Worm (Caenorhabditis elegans) whole organism, young adult: ENCODE results near the gene H08M01.1.
A peak's percentile ranks its signal among the peaks of the same experiment; 100 is the strongest.

Experiments
- F10E7.11 ChIP-seq: sonication (generic microtip); optimal IDR thresholded peaks from 2 replicates; lab custom pipeline; 2017; ENCODE audit warnings: mild to moderate bottlenecking, missing genetic modification characterization, moderate library complexity, missing compliant biosample characterization
- F37B4.10 ChIP-seq: fragments of 200-800 bp; sonication (Bioruptor generic); IDR thresholded peaks from 2 replicates; pipeline ENCODE4 v1.3.6; 2022; ENCODE audit warnings: missing genetic modification characterization, missing compliant biosample characterization
- F39B2.1 ChIP-seq: fragments of 200-800 bp; sonication (Bioruptor generic); IDR thresholded peaks from 2 replicates; pipeline ENCODE4 v1.3.6; 2022; ENCODE audit warnings: missing genetic modification reagents, missing genetic modification characterization, missing compliant biosample characterization
- F55B11.4 ChIP-seq: sonication (generic microtip); optimal IDR thresholded peaks from 2 replicates; lab custom pipeline; 2016; ENCODE audit warnings: missing compliant biosample characterization, missing genetic modification characterization, borderline replicate concordance; ENCODE audit not compliant: insufficient read depth
- F57C9.4 ChIP-seq: sonication (generic microtip); optimal IDR thresholded peaks from 2 replicates; lab custom pipeline; 2017; ENCODE audit warnings: mild to moderate bottlenecking, missing genetic modification characterization, missing compliant biosample characterization
- T07F8.4 ChIP-seq: sonication (generic microtip); optimal IDR thresholded peaks from 2 replicates; lab custom pipeline; 2016; ENCODE audit warnings: mild to moderate bottlenecking, missing genetic modification characterization, moderate library complexity, missing compliant biosample characterization
- T26A5.8 ChIP-seq: sonication (generic microtip); optimal IDR thresholded peaks from 2 replicates; lab custom pipeline; 2016; ENCODE audit warnings: missing genetic modification characterization, missing compliant biosample characterization
- Y53G8AR.9 ChIP-seq: fragments of 200-800 bp; sonication (Bioruptor generic); conservative IDR thresholded peaks from 2 replicates; pipeline ENCODE4 v1.3.6; 2022; ENCODE audit warnings: missing genetic modification reagents, missing genetic modification characterization, missing compliant biosample characterization
- Y67H2A.10 ChIP-seq: fragments of 200-800 bp; sonication (Bioruptor generic); conservative IDR thresholded peaks from 2 replicates; pipeline ENCODE4 v1.3.6; 2022; ENCODE audit warnings: missing genetic modification reagents, missing genetic modification characterization, missing compliant biosample characterization
- akir-1 ChIP-seq: fragments of 200-800 bp; sonication (Bioruptor generic); optimal IDR thresholded peaks from 2 replicates; lab custom pipeline; 2018; ENCODE audit warnings: mild to moderate bottlenecking, missing genetic modification characterization, moderate library complexity, missing compliant biosample characterization
- atf-7 ChIP-seq: sonication (generic microtip); optimal IDR thresholded peaks from 2 replicates; lab custom pipeline; 2017; ENCODE audit warnings: mild to moderate bottlenecking, missing genetic modification characterization, missing compliant biosample characterization
- attf-5 ChIP-seq: fragments of 200-800 bp; sonication (Bioruptor generic); optimal IDR thresholded peaks from 2 replicates; lab custom pipeline; 2018; ENCODE audit warnings: mild to moderate bottlenecking, missing genetic modification characterization, missing compliant biosample characterization
- attf-6 ChIP-seq: fragments of 200-800 bp; sonication (Bioruptor generic); IDR thresholded peaks from 2 replicates; pipeline ENCODE4 v1.3.6; 2022; ENCODE audit warnings: missing genetic modification reagents, missing genetic modification characterization, missing compliant biosample characterization
- ceh-27 ChIP-seq: fragments of 200-800 bp; sonication (Bioruptor generic); optimal IDR thresholded peaks from 2 replicates; lab custom pipeline; 2018; ENCODE audit warnings: mild to moderate bottlenecking, missing genetic modification characterization, moderate library complexity, missing compliant biosample characterization
- ceh-79 ChIP-seq: sonication (generic microtip); optimal IDR thresholded peaks from 2 replicates; lab custom pipeline; 2017; ENCODE audit warnings: mild to moderate bottlenecking, missing genetic modification characterization, missing compliant biosample characterization
- dox-1 ChIP-seq: fragments of 200-800 bp; sonication (Bioruptor generic); IDR thresholded peaks from 2 replicates; pipeline ENCODE4 v1.3.6; 2022; ENCODE audit warnings: missing genetic modification reagents, missing genetic modification characterization, missing compliant biosample characterization
- dpl-1 ChIP-seq: fragments of 150-350 bp; optimal IDR thresholded peaks from 2 replicates; lab custom pipeline; 2014; ENCODE audit warnings: missing biosample characterization, missing genetic modification reagents, missing genetic modification characterization
- efl-1 ChIP-seq: fragments of 150-350 bp; optimal IDR thresholded peaks from 2 replicates; lab custom pipeline; 2014; ENCODE audit warnings: missing biosample characterization, missing genetic modification reagents, missing genetic modification characterization
- ets-4 ChIP-seq: fragments of 200-800 bp; sonication (Bioruptor generic); optimal IDR thresholded peaks from 2 replicates; lab custom pipeline; 2018; ENCODE audit warnings: mild to moderate bottlenecking, missing genetic modification characterization, missing compliant biosample characterization
- fkh-3 ChIP-seq: sonication (generic microtip); optimal IDR thresholded peaks from 2 replicates; lab custom pipeline; 2016; ENCODE audit warnings: mild to moderate bottlenecking, missing genetic modification characterization, missing compliant biosample characterization
- hmg-1.2 ChIP-seq: fragments of 200-800 bp; sonication (Bioruptor generic); IDR thresholded peaks from 2 replicates; pipeline ENCODE4 v1.3.6; 2022; ENCODE audit warnings: missing genetic modification reagents, missing genetic modification characterization, missing compliant biosample characterization
- hsf-1 ChIP-seq: fragments of 200-800 bp; sonication (Bioruptor generic); IDR thresholded peaks from 2 replicates; pipeline ENCODE4 v1.3.6; 2022; ENCODE audit warnings: missing genetic modification reagents, missing genetic modification characterization, missing compliant biosample characterization
- let-526 ChIP-seq: fragments of 200-800 bp; sonication (Bioruptor generic); IDR thresholded peaks from 2 replicates; pipeline ENCODE4 v1.3.6; 2022; ENCODE audit warnings: missing genetic modification reagents, missing genetic modification characterization, missing compliant biosample characterization
- lin-26 ChIP-seq: fragments of 200-800 bp; sonication (Bioruptor generic); IDR thresholded peaks from 2 replicates; pipeline ENCODE4 v1.3.6; 2022; ENCODE audit warnings: missing genetic modification reagents, missing genetic modification characterization, missing compliant biosample characterization
- lir-1 ChIP-seq: fragments of 200-800 bp; sonication (Bioruptor generic); conservative IDR thresholded peaks from 2 replicates; pipeline ENCODE4 v1.3.6; 2022; ENCODE audit warnings: missing genetic modification reagents, missing genetic modification characterization, missing compliant biosample characterization
- madf-10 ChIP-seq: sonication (generic microtip); optimal IDR thresholded peaks from 2 replicates; lab custom pipeline; 2016; ENCODE audit warnings: mild to moderate bottlenecking, missing genetic modification characterization, missing compliant biosample characterization
- madf-6 ChIP-seq: fragments of 200-800 bp; sonication (Bioruptor generic); IDR thresholded peaks from 2 replicates; pipeline ENCODE4 v1.3.6; 2022; ENCODE audit warnings: missing genetic modification reagents, missing genetic modification characterization, missing compliant biosample characterization
- mcd-1 ChIP-seq: fragments of 200-800 bp; sonication (Bioruptor generic); IDR thresholded peaks from 2 replicates; pipeline ENCODE4 v1.3.6; 2022; ENCODE audit warnings: missing genetic modification reagents, missing genetic modification characterization, missing compliant biosample characterization
- mes-4 ChIP-seq: sonication (generic microtip); optimal IDR thresholded peaks from 2 replicates; lab custom pipeline; 2016; ENCODE audit warnings: missing genotype, missing genetic modification characterization, missing compliant biosample characterization
- nfya-1 ChIP-seq: sonication (generic microtip); optimal IDR thresholded peaks from 2 replicates; lab custom pipeline; 2017; ENCODE audit warnings: antibody characterized with exemption, missing compliant biosample characterization, missing genetic modification characterization, borderline replicate concordance; ENCODE audit not compliant: insufficient read depth
- nfyb-1 ChIP-seq: fragments of 200-800 bp; sonication (Bioruptor generic); IDR thresholded peaks from 2 replicates; pipeline ENCODE4 v1.3.6; 2022; ENCODE audit warnings: missing genetic modification reagents, missing genetic modification characterization, missing compliant biosample characterization
- nhr-27 ChIP-seq: fragments of 200-800 bp; sonication (Bioruptor generic); optimal IDR thresholded peaks from 2 replicates; lab custom pipeline; 2018; ENCODE audit warnings: mild to moderate bottlenecking, missing genetic modification characterization, moderate library complexity, missing compliant biosample characterization
- nhr-80 ChIP-seq: sonication (generic microtip); optimal IDR thresholded peaks from 2 replicates; lab custom pipeline; 2016; ENCODE audit warnings: missing genetic modification characterization, missing compliant biosample characterization
- rec-8 ChIP-seq, 2 experiments: sonication (generic microtip); optimal IDR thresholded peaks; 2 replicates each; lab custom pipeline; 2016; ENCODE audit warnings: mild to moderate bottlenecking in 2 of 2, missing genetic modification characterization in 2 of 2, missing genetic modification reagents in 2 of 2, missing genotype in 2 of 2, missing biosample characterization in 1 of 2, missing compliant biosample characterization in 1 of 2, moderate library complexity in 1 of 2
- snpc-3.4 ChIP-seq: sonication (generic microtip); optimal IDR thresholded peaks from 2 replicates; lab custom pipeline; 2017; ENCODE audit warnings: missing genetic modification characterization, mild to moderate bottlenecking, missing compliant biosample characterization, antibody characterized with exemption, moderate library complexity, missing genotype, missing genetic modification reagents
- snpc-4 ChIP-seq, 5 experiments: fragments of 150-350 bp in 1 of 5; sonication (generic microtip) in 4 of 5; optimal IDR thresholded peaks; 2 replicates each; lab custom pipeline; 2014 to 2018; ENCODE audit warnings: missing genetic modification characterization in 5 of 5, missing biosample characterization in 3 of 5, antibody characterized with exemption in 2 of 5, mild to moderate bottlenecking in 2 of 5, missing compliant biosample characterization in 2 of 5, missing genotype in 2 of 5, moderate library complexity in 2 of 5, missing genetic modification reagents in 1 of 5
- tbp1 ChIP-seq: fragments of 200-800 bp; sonication (Bioruptor generic); optimal IDR thresholded peaks from 2 replicates; lab custom pipeline; 2018; ENCODE audit warnings: mild to moderate bottlenecking, missing genetic modification characterization, missing compliant biosample characterization
- unc-130 ChIP-seq: sonication (generic microtip); optimal IDR thresholded peaks from 2 replicates; lab custom pipeline; 2016; ENCODE audit warnings: missing genetic modification reagents, missing genetic modification characterization, missing compliant biosample characterization
- ztf-18 ChIP-seq: sonication (generic microtip); optimal IDR thresholded peaks from 2 replicates; lab custom pipeline; 2016; ENCODE audit warnings: missing genotype, mild to moderate bottlenecking, missing genetic modification characterization, missing compliant biosample characterization
- ztf-25 ChIP-seq: fragments of 200-800 bp; sonication (Bioruptor generic); IDR thresholded peaks from 2 replicates; pipeline ENCODE4 v1.3.6; 2022; ENCODE audit warnings: missing genetic modification reagents, missing genetic modification characterization, missing compliant biosample characterization

The H08M01.1 gene

ce11 chrIV:13788652-13789051 lies 47.5 kb downstream of the H08M01.1 start, which contains the start of the genes sas-6 and Y45F10D.7 (continued):
- TF ChIP-seq hsf-1: no peak
- TF ChIP-seq ceh-27 (GFP tag; lab: Kevin White, UChicago): no peak
- peak; percentile 62 for TF ChIP-seq tbp1 (GFP tag; lab: Kevin White, UChicago)
- TF ChIP-seq efl-1 (GFP tag; lab: Kevin White, UChicago): peak; percentile 89
- 0 out of 2 replicates have a peak, but pooled peaks have one; percentile 30 for TF ChIP-seq mcd-1 (GFP tag; lab: Robert Waterston, UW)
- TF ChIP-seq dox-1: peak; percentile 68
- TF ChIP-seq lin-26 (GFP tag; lab: Robert Waterston, UW): no peak
- TF ChIP-seq nfyb-1 (GFP tag; lab: Robert Waterston, UW): no peak
- no peak for TF ChIP-seq T07F8.4 (tag; lab: Kevin White, UChicago)
- TF ChIP-seq nfya-1 (tag; lab: Kevin White, UChicago): no peak
- TF ChIP-seq snpc-3.4: peak; percentile 24
- peak; percentile 38; the same call in 1 of the 2 replicates for TF ChIP-seq hmg-1.2
- peak; percentile 88 for TF ChIP-seq attf-6 (GFP tag; lab: Robert Waterston, UW)
- TF ChIP-seq unc-130 (GFP tag; lab: Kevin White, UChicago): no peak
- no peak for TF ChIP-seq T26A5.8 (tag; lab: Kevin White, UChicago)
- TF ChIP-seq F55B11.4 (tag; lab: Kevin White, UChicago): no peak
- TF ChIP-seq F39B2.1: no peak
- TF ChIP-seq rec-8 (tag; optimal IDR thresholded peaks at IDR 0.05; lab: Kevin White, UChicago): no peak
- no peak for TF ChIP-seq let-526 (GFP tag; lab: Robert Waterston, UW)
- TF ChIP-seq F57C9.4 (tag; lab: Kevin White, UChicago): no peak
- no peak for TF ChIP-seq ceh-79 (tag; lab: Kevin White, UChicago)
- TF ChIP-seq madf-10 (tag; lab: Kevin White, UChicago): no peak
- TF ChIP-seq Y67H2A.10 (GFP tag; lab: Robert Waterston, UW): no peak
- TF ChIP-seq snpc-4 (GFP tag; optimal IDR thresholded peaks at IDR 0.05; lab: Kevin White, UChicago): peak; percentile 73
- peak in 3 of 4 experiments; percentile 89 to 93 (median 89) for TF ChIP-seq snpc-4 (tag; optimal IDR thresholded peaks at IDR 0.05; lab: Kevin White, UChicago)
- peak; percentile 80 for TF ChIP-seq dpl-1 (GFP tag; lab: Kevin White, UChicago)
- no peak for TF ChIP-seq atf-7 (tag; lab: Kevin White, UChicago)
- TF ChIP-seq fkh-3 (tag; lab: Kevin White, UChicago): no peak

DNA sequence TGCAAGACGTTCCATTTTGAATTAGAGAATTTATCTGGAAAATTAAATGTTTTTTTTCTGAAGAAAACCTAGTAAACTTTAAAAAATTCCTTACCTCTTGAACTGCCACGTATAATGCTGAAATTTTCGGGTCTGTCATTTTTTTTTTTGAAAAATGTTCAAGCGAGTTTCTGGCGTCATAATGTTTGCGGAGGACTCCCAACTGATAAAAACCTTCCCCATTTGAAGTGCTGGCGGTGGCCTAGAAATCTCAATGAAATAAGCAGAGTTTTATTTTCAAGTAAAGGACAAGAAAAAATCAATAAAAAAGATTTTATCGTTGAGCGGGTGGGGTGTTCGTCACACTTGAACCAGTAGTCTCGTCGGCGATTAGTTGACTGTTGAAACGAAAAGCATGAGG lies 49.5 kb downstream of the H08M01.1 start, which contains the start of gene icap-1:
icap-1 (minus strand) TSS at position 272 of the 400 bp plus-strand sequence.
- peak; percentile 4 for TF ChIP-seq tbp1 (GFP tag; lab: Kevin White, UChicago)
- peak; percentile 48 for TF ChIP-seq ztf-18 (tag; lab: Kevin White, UChicago)
- no peak for TF ChIP-seq efl-1 (GFP tag; lab: Kevin White, UChicago)
- TF ChIP-seq snpc-4 (GFP tag; optimal IDR thresholded peaks at IDR 0.05; lab: Kevin White, UChicago): no peak
- TF ChIP-seq snpc-4 (tag; optimal IDR thresholded peaks at IDR 0.05; lab: Kevin White, UChicago): peak in 1 of 4 experiments; percentile 60
- 0 out of 2 replicates have a peak, but pooled peaks have one; percentile 15 for TF ChIP-seq dox-1
- TF ChIP-seq nhr-80 (tag; lab: Kevin White, UChicago): peak; percentile 66
- peak; percentile 73 for TF ChIP-seq attf-5
- TF ChIP-seq Y53G8AR.9 (GFP tag; lab: Robert Waterston, UW): no peak

DNA sequence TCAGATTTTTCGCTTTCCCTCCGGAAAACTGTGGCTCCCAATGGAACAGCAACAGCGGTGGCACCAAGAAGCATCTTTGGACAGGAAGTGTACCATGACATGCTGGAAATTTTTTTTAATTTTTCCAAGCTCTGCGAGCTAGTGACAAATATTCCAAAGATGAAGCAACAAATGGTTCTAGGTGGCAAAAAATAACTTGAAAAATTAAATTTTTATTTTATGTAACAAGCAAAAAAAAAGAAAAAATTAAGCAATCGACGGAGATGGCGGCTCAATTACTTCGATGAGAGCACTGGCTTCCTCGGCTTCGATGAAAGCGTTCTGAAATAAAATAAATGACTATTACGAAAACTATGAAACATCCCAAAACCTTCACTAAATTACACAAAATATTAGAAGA lies 50.6 kb downstream of the H08M01.1 start, which contains the start of gene lact-9:
lact-9 (minus strand) TSS at position 101 of the 400 bp plus-strand sequence.
- TF ChIP-seq F57C9.4 (tag; lab: Kevin White, UChicago) (no peak), F37B4.10 (no peak), madf-6 (GFP tag; lab: Robert Waterston, UW) (no peak), nhr-27 (tag; lab: Kevin White, UChicago) (no peak), akir-1 (GFP tag; lab: Kevin White, UChicago) (no peak), ets-4 (GFP tag; lab: Kevin White, UChicago) (no peak), lir-1 (no peak), ztf-25 (GFP tag; lab: Robert Waterston, UW) (no peak), F10E7.11 (no peak), tbp1 (GFP tag; lab: Kevin White, UChicago) (no peak), mes-4 (tag; lab: Kevin White, UChicago) (no peak), T26A5.8 (tag; lab: Kevin White, UChicago) (no peak)
